Worm (Caenorhabditis elegans): Measurements from ENCODE around the gene gnrr-7.

ce11 chrX:11189515-11189914, 3.9 kb downstream of the gnrr-7 start, which contains the start of gene F13D2.1:
- TF ChIP-seq flt-1 (GFP tag; IDR thresholded peaks at IDR 0.05) (no peak), ztf-29 (GFP tag; IDR thresholded peaks at IDR 0.05) (no peak), cog-1 (tag; optimal IDR thresholded peaks at IDR 0.05) (no peak), med-1 (GFP tag; optimal IDR thresholded peaks at IDR 0.05; ENCODE audit: insufficient read depth) (no peak), klf-2 (GFP tag; conservative IDR thresholded peaks at IDR 0.05) (no peak), ref-1 (GFP tag; conservative IDR thresholded peaks at IDR 0.05) (no peak), tab-1 (GFP tag; IDR thresholded peaks at IDR 0.05) (no peak)
